Fruit fly (Drosophila melanogaster) whole organism, embryonic: ENCODE results near the gene CG13272.

Experiments used
- Blimp-1 ChIP-seq: fragments of 200-800 bp; sonication (Bioruptor generic); optimal IDR thresholded peaks from 3 replicates; lab custom pipeline; 2018; ENCODE audit warnings: missing biosample characterization, missing genetic modification characterization, mild to moderate bottlenecking, moderate library complexity, missing genetic modification reagents
- BtbVII ChIP-seq: fragments of 200-800 bp; sonication (Bioruptor generic); optimal IDR thresholded peaks from 3 replicates; lab custom pipeline; 2017; ENCODE audit warnings: missing biosample characterization, mild to moderate bottlenecking, missing genetic modification characterization
- C15 ChIP-seq: fragments of 200-800 bp; sonication (Bioruptor generic); IDR thresholded peaks from 3 replicates; pipeline ENCODE4 v1.3.6; 2022; ENCODE audit warnings: missing biosample characterization, missing genetic modification characterization
- CG12769 ChIP-seq: fragments of 200-800 bp; sonication (Bioruptor generic); optimal IDR thresholded peaks from 2 replicates; lab custom pipeline; 2019; ENCODE audit warnings: missing biosample characterization, mild to moderate bottlenecking, missing genetic modification characterization, moderate library complexity
- CG14667 ChIP-seq: fragments of 200-800 bp; sonication (Bioruptor generic); IDR thresholded peaks from 2 replicates; pipeline ENCODE4 v1.3.6; 2022; ENCODE audit warnings: missing biosample characterization, missing genetic modification characterization
- CG16815 ChIP-seq: fragments of 200-800 bp; sonication (Bioruptor generic); optimal IDR thresholded peaks from 3 replicates; lab custom pipeline; 2017; ENCODE audit warnings: missing biosample characterization, mild to moderate bottlenecking, missing genetic modification characterization
- CG1832 ChIP-seq: fragments of 200-800 bp; sonication (Bioruptor generic); optimal IDR thresholded peaks from 2 replicates; lab custom pipeline; 2017; ENCODE audit warnings: missing biosample characterization, mild to moderate bottlenecking, missing genetic modification characterization, inconsistent platforms
- CG18764 ChIP-seq: fragments of 200-800 bp; sonication (Bioruptor generic); optimal IDR thresholded peaks from 3 replicates; lab custom pipeline; 2016; ENCODE audit warnings: missing biosample characterization, missing genetic modification characterization
- CG2678 ChIP-seq: fragments of 200-800 bp; sonication (Bioruptor generic); optimal IDR thresholded peaks from 3 replicates; lab custom pipeline; 2019; ENCODE audit warnings: missing biosample characterization, mild to moderate bottlenecking, missing genetic modification characterization, moderate library complexity
- CG34224 ChIP-seq: fragments of 200-800 bp; sonication (Bioruptor generic); IDR thresholded peaks from 3 replicates; pipeline ENCODE4 v1.3.6; 2022; ENCODE audit warnings: missing biosample characterization, missing genetic modification characterization; ENCODE audit not compliant: partially characterized antibody
- CG3838 ChIP-seq: fragments of 200-800 bp; sonication (Bioruptor generic); optimal IDR thresholded peaks from 3 replicates; lab custom pipeline; 2016; ENCODE audit warnings: missing biosample characterization, missing genetic modification characterization
- CG4328 ChIP-seq: fragments of 200-800 bp; sonication (Bioruptor generic); optimal IDR thresholded peaks from 3 replicates; lab custom pipeline; 2017; ENCODE audit warnings: missing biosample characterization, missing genetic modification reagents, missing genetic modification characterization
- CG4360 ChIP-seq: fragments of 200-800 bp; sonication (Bioruptor generic); IDR thresholded peaks from 2 replicates; pipeline ENCODE4 v1.3.6; 2022; ENCODE audit warnings: missing biosample characterization, missing genetic modification characterization
- CG5953 ChIP-seq: fragments of 200-800 bp; sonication (Bioruptor generic); IDR thresholded peaks from 2 replicates; pipeline ENCODE4 v1.3.6; 2022; ENCODE audit warnings: missing biosample characterization, missing genetic modification characterization
- CG6254 ChIP-seq: fragments of 200-800 bp; sonication (Bioruptor generic); optimal IDR thresholded peaks from 3 replicates; lab custom pipeline; 2017; ENCODE audit warnings: mild to moderate bottlenecking, missing biosample characterization, missing genetic modification reagents, missing genetic modification characterization
- CG6854 ChIP-seq: fragments of 200-800 bp; sonication (Bioruptor generic); optimal IDR thresholded peaks from 3 replicates; lab custom pipeline; 2017; ENCODE audit warnings: missing biosample characterization, mild to moderate bottlenecking, missing genetic modification characterization
- CG8089 ChIP-seq: fragments of 200-800 bp; sonication (Bioruptor generic); optimal IDR thresholded peaks from 3 replicates; lab custom pipeline; 2016; ENCODE audit warnings: missing biosample characterization, missing genetic modification characterization
- CG8944 ChIP-seq: fragments of 200-800 bp; sonication (Bioruptor generic); optimal IDR thresholded peaks from 3 replicates; lab custom pipeline; 2016; ENCODE audit warnings: missing biosample characterization, missing genetic modification characterization
- CoRest ChIP-seq: fragments of 200-800 bp; sonication (Bioruptor generic); optimal IDR thresholded peaks from 3 replicates; lab custom pipeline; 2018; ENCODE audit warnings: missing biosample characterization, mild to moderate bottlenecking, missing genetic modification characterization, moderate library complexity
- D19A ChIP-seq: fragments of 200-800 bp; optimal IDR thresholded peaks from 3 replicates; lab custom pipeline; 2019; ENCODE audit warnings: missing biosample characterization, mild to moderate bottlenecking, missing genetic modification characterization, moderate library complexity
- Dbx ChIP-seq: fragments of 200-800 bp; sonication (Bioruptor generic); IDR thresholded peaks from 3 replicates; pipeline ENCODE4 v1.3.6; 2022; ENCODE audit warnings: missing biosample characterization, missing genetic modification characterization
- Dip2 ChIP-seq: fragments of 200-800 bp; sonication (Bioruptor generic); IDR thresholded peaks from 2 replicates; pipeline ENCODE4 v1.3.6; 2022; ENCODE audit warnings: missing biosample characterization, missing genetic modification characterization
- Ets65A ChIP-seq: fragments of 200-800 bp; sonication (Bioruptor generic); peaks from one replicate; lab custom pipeline; 2016; ENCODE audit warnings: missing biosample characterization, missing genetic modification characterization
- HmgD ChIP-seq: fragments of 200-800 bp; sonication (Bioruptor generic); optimal IDR thresholded peaks from 3 replicates; lab custom pipeline; 2016; ENCODE audit warnings: missing biosample characterization, missing genetic modification characterization
- Myb ChIP-seq: fragments of 200-800 bp; sonication (Bioruptor generic); optimal IDR thresholded peaks from 2 replicates; lab custom pipeline; 2016; ENCODE audit warnings: missing biosample characterization, missing genetic modification characterization
- Opbp ChIP-seq: fragments of 200-800 bp; sonication (Bioruptor generic); IDR thresholded peaks from 3 replicates; pipeline ENCODE4 v1.3.6; 2022; ENCODE audit warnings: missing biosample characterization, missing genetic modification characterization; ENCODE audit not compliant: partially characterized antibody
- Poxn ChIP-seq: fragments of 200-800 bp; sonication (Bioruptor generic); IDR thresholded peaks from 2 replicates; pipeline ENCODE4 v1.3.6; 2022; ENCODE audit warnings: missing biosample characterization, missing genetic modification characterization
- Ravus ChIP-seq: fragments of 200-800 bp; sonication (Bioruptor generic); IDR thresholded peaks from 2 replicates; pipeline ENCODE4 v1.3.6; 2022; ENCODE audit warnings: missing biosample characterization, missing genetic modification characterization
- Sin3A ChIP-seq: fragments of >200 bp; optimal IDR thresholded peaks from 2 replicates; lab custom pipeline; 2018
- Six4 ChIP-seq: fragments of 200-800 bp; sonication (Bioruptor generic); optimal IDR thresholded peaks from 2 replicates; lab custom pipeline; 2016; ENCODE audit warnings: missing biosample characterization, missing genetic modification characterization
- Taf1 ChIP-seq: fragments of 200-800 bp; sonication (Bioruptor generic); IDR thresholded peaks from 2 replicates; pipeline ENCODE4 v1.3.6; 2022; ENCODE audit warnings: missing biosample characterization, missing genetic modification characterization
- Tbp ChIP-seq: fragments of >200 bp; optimal IDR thresholded peaks from 2 replicates; lab custom pipeline; 2018; ENCODE audit warnings: missing biosample characterization, missing genetic modification characterization
- YL-1 ChIP-seq: fragments of 200-800 bp; sonication (Bioruptor generic); optimal IDR thresholded peaks from 3 replicates; lab custom pipeline; 2017; ENCODE audit warnings: missing biosample characterization, mild to moderate bottlenecking, missing genetic modification characterization
- ac ChIP-seq: fragments of 200-800 bp; sonication (Bioruptor generic); optimal IDR thresholded peaks from 3 replicates; lab custom pipeline; 2017; ENCODE audit warnings: missing biosample characterization, mild to moderate bottlenecking, missing genetic modification characterization
- cas ChIP-seq: fragments of 200-800 bp; sonication (Bioruptor generic); IDR thresholded peaks from 2 replicates; pipeline ENCODE4 v1.3.6; 2022; ENCODE audit warnings: missing biosample characterization, missing genetic modification characterization
- chinmo ChIP-seq: fragments of 200-800 bp; sonication (Bioruptor generic); IDR thresholded peaks from 4 replicates; pipeline ENCODE4 v1.3.6; 2022; ENCODE audit warnings: missing biosample characterization, missing genetic modification characterization; ENCODE audit not compliant: partially characterized antibody
- chm ChIP-seq: fragments of 200-800 bp; sonication (Bioruptor generic); IDR thresholded peaks from 2 replicates; pipeline ENCODE4 v1.3.6; 2022; ENCODE audit warnings: missing biosample characterization, missing genetic modification characterization
- da ChIP-seq: fragments of 200-800 bp; sonication (Bioruptor generic); optimal IDR thresholded peaks from 2 replicates; lab custom pipeline; 2016; ENCODE audit warnings: missing biosample characterization, missing genetic modification characterization
- dan ChIP-seq: fragments of 200-800 bp; sonication (Bioruptor generic); IDR thresholded peaks from 2 replicates; pipeline ENCODE4 v1.3.6; 2022; ENCODE audit warnings: missing biosample characterization, missing genetic modification characterization
- dimm ChIP-seq: fragments of 200-800 bp; sonication (Bioruptor generic); IDR thresholded peaks from 2 replicates; pipeline ENCODE4 v1.3.6; 2022; ENCODE audit warnings: missing biosample characterization, missing genetic modification characterization
- dm ChIP-seq: fragments of 200-800 bp; sonication (Bioruptor generic); optimal IDR thresholded peaks from 3 replicates; lab custom pipeline; 2016; ENCODE audit warnings: missing biosample characterization, missing genetic modification characterization
- dmrt11E ChIP-seq: fragments of 200-800 bp; sonication (Bioruptor generic); optimal IDR thresholded peaks from 3 replicates; lab custom pipeline; 2018; ENCODE audit warnings: missing biosample characterization, mild to moderate bottlenecking, missing genetic modification characterization, moderate library complexity
- exex ChIP-seq: fragments of 200-800 bp; sonication (Bioruptor generic); optimal IDR thresholded peaks from 4 replicates; lab custom pipeline; 2018; ENCODE audit warnings: missing biosample characterization, mild to moderate bottlenecking, missing genetic modification characterization, moderate library complexity
- fd102C ChIP-seq: fragments of 200-800 bp; sonication (Bioruptor generic); optimal IDR thresholded peaks from 2 replicates; lab custom pipeline; 2018; ENCODE audit warnings: missing biosample characterization, mild to moderate bottlenecking, missing genetic modification characterization, moderate library complexity
- lmd ChIP-seq: fragments of 200-800 bp; sonication (Bioruptor generic); IDR thresholded peaks from 2 replicates; pipeline ENCODE4 v1.3.6; 2022; ENCODE audit warnings: missing biosample characterization, missing genetic modification characterization
- lov ChIP-seq, 2 experiments: fragments of 200-800 bp in 1 of 2; fragments of >200 bp in 1 of 2; sonication (Bioruptor generic) in 1 of 2; IDR thresholded peaks in 1 of 2; optimal IDR thresholded peaks in 1 of 2; 2 replicates in 1 of 2; 3 replicates in 1 of 2; pipeline versions ENCODE4 v1.3.6 to Lab custom; 2017 to 2022; ENCODE audit warnings: missing biosample characterization in 1 of 2, missing genetic modification characterization in 1 of 2
- psq ChIP-seq: fragments of 200-800 bp; sonication (Bioruptor generic); optimal IDR thresholded peaks from 2 replicates; lab custom pipeline; 2017; ENCODE audit warnings: missing biosample characterization, missing genetic modification characterization
- pzg ChIP-seq: fragments of 200-800 bp; sonication (Bioruptor generic); optimal IDR thresholded peaks from 3 replicates; lab custom pipeline; 2018; ENCODE audit warnings: missing biosample characterization, mild to moderate bottlenecking, missing genetic modification characterization, moderate library complexity
- row ChIP-seq: fragments of 200-800 bp; sonication (Bioruptor generic); IDR thresholded peaks from 3 replicates; pipeline ENCODE4 v1.3.6; 2022; ENCODE audit warnings: missing biosample characterization, missing genetic modification characterization
- sens ChIP-seq: fragments of 200-800 bp; sonication (Bioruptor generic); peaks from one replicate; lab custom pipeline; 2016; ENCODE audit warnings: missing biosample characterization, missing genetic modification characterization
- sob ChIP-seq: fragments of 200-800 bp; sonication (Bioruptor generic); IDR thresholded peaks from 2 replicates; pipeline ENCODE4 v1.3.6; 2022; ENCODE audit warnings: missing biosample characterization, missing genetic modification characterization
- sqz ChIP-seq: fragments of 200-800 bp; sonication (Bioruptor generic); optimal IDR thresholded peaks from 3 replicates; lab custom pipeline; 2018; ENCODE audit warnings: missing biosample characterization, mild to moderate bottlenecking, missing genetic modification characterization

CG13272 gene

dm6 chr2L:16801578-16802152, 3.0 kb upstream of the CG13272 start (continued):
- no peak for TF ChIP-seq CG8944 (GFP tag; lab: Kevin White, UChicago)
- no peak for TF ChIP-seq Dip2 (GFP tag; lab: Robert Waterston, UW)
- peak; percentile 16 for TF ChIP-seq pzg
- no peak for TF ChIP-seq CG1832
- TF ChIP-seq HmgD (GFP tag; lab: Kevin White, UChicago): no peak
- no peak for TF ChIP-seq dan
- no peak for TF ChIP-seq psq (GFP tag; lab: Kevin White, UChicago)
- no peak for TF ChIP-seq fd102C (GFP tag; lab: Kevin White, UChicago)
- no peak for TF ChIP-seq CG34224 (GFP tag; lab: Robert Waterston, UW)
- no peak for TF ChIP-seq CG12769 (tag; lab: Kevin White, UChicago)
- TF ChIP-seq Six4 (GFP tag; lab: Kevin White, UChicago): no peak
- peak; percentile 9; the same call in 1 of the 3 replicates for TF ChIP-seq row
- TF ChIP-seq CG18764: no peak
- no peak for TF ChIP-seq Ravus (GFP tag; lab: Robert Waterston, UW)
- no peak for TF ChIP-seq lov (optimal IDR thresholded peaks at IDR 0.05; lab: Kevin White, UChicago)
- no peak for TF ChIP-seq lov (GFP tag; IDR thresholded peaks at IDR 0.05; lab: Robert Waterston, UW)
- no peak for TF ChIP-seq Blimp-1 (GFP tag; lab: Kevin White, UChicago)
- no peak for TF ChIP-seq Dbx (GFP tag; lab: Robert Waterston, UW)
- peak; percentile 83 for TF ChIP-seq BtbVII
- TF ChIP-seq chm (GFP tag; lab: Robert Waterston, UW): no peak
- no peak for TF ChIP-seq ac
- TF ChIP-seq CG4328 (GFP tag; lab: Kevin White, UChicago): peak; percentile 2
- peak; percentile 51; the same call in 1 of the 3 replicates for TF ChIP-seq Opbp (GFP tag; lab: Robert Waterston, UW)
- no peak for TF ChIP-seq CG2678 (tag; lab: Kevin White, UChicago)
- TF ChIP-seq CoRest (tag; lab: Kevin White, UChicago): no peak
- no peak for TF ChIP-seq sob (GFP tag; lab: Robert Waterston, UW)
- TF ChIP-seq Poxn (GFP tag; lab: Robert Waterston, UW): no peak
- TF ChIP-seq Taf1 (GFP tag; lab: Robert Waterston, UW): no peak
- no peak for TF ChIP-seq da
- no peak for TF ChIP-seq cas (GFP tag; lab: Robert Waterston, UW)
- TF ChIP-seq CG4360: no peak
- TF ChIP-seq sqz: no peak
- no peak for TF ChIP-seq D19A
- TF ChIP-seq CG8089 (GFP tag; lab: Kevin White, UChicago): no peak
- TF ChIP-seq CG6854 (GFP tag; lab: Kevin White, UChicago): peak; percentile 12
- TF ChIP-seq Ets65A (GFP tag; lab: Kevin White, UChicago): peak; percentile 13
- no peak for TF ChIP-seq CG5953 (GFP tag; lab: Robert Waterston, UW)
- TF ChIP-seq C15 (GFP tag; lab: Robert Waterston, UW): no peak
- no peak for TF ChIP-seq YL-1 (GFP tag; lab: Kevin White, UChicago)
- TF ChIP-seq Myb: peak; percentile 67
- no peak for TF ChIP-seq Tbp (GFP tag; lab: Kevin White, UChicago)
- TF ChIP-seq dimm: no peak
- no peak for TF ChIP-seq CG14667
- TF ChIP-seq sens: no peak
- TF ChIP-seq Sin3A (lab: Kevin White, UChicago): no peak
- no peak for TF ChIP-seq CG16815 (GFP tag; lab: Kevin White, UChicago)
- TF ChIP-seq lmd (GFP tag; lab: Robert Waterston, UW): no peak
- TF ChIP-seq CG3838 (GFP tag; lab: Kevin White, UChicago): no peak
- TF ChIP-seq dm (GFP tag; lab: Kevin White, UChicago): no peak
- no peak for TF ChIP-seq CG6254 (GFP tag; lab: Kevin White, UChicago)
- no peak for TF ChIP-seq dmrt11E (tag; lab: Kevin White, UChicago)
- 0 out of 4 replicates have a peak, but pooled peaks have one; percentile 18 for TF ChIP-seq chinmo
- TF ChIP-seq exex (tag; lab: Kevin White, UChicago): peak; percentile 99
